Fruit fly (Drosophila melanogaster) whole organism, embryonic: ENCODE measurements around the gene Tctp.

ENCODE experiments used
- Antp ChIP-seq: fragments of 200-800 bp; sonication (Bioruptor generic); optimal IDR thresholded peaks from 3 replicates; lab custom pipeline; 2016; ENCODE audit warnings: missing biosample characterization, missing genetic modification characterization
- CG10431 ChIP-seq: fragments of 200-800 bp; sonication (Bioruptor generic); optimal IDR thresholded peaks from 3 replicates; lab custom pipeline; 2018; ENCODE audit warnings: missing biosample characterization, mild to moderate bottlenecking, missing genetic modification characterization
- CG11456 ChIP-seq: fragments of 200-800 bp; sonication (Bioruptor generic); IDR thresholded peaks from 3 replicates; pipeline ENCODE4 v1.3.6; 2022; ENCODE audit warnings: missing biosample characterization, missing genetic modification characterization
- CG11696 ChIP-seq: fragments of 200-800 bp; sonication (Bioruptor generic); IDR thresholded peaks from 2 replicates; pipeline ENCODE4 v1.3.6; 2022; ENCODE audit warnings: missing biosample characterization, missing genetic modification characterization
- CG12236 ChIP-seq: fragments of 200-800 bp; sonication (Bioruptor generic); optimal IDR thresholded peaks from 2 replicates; lab custom pipeline; 2016; ENCODE audit warnings: missing biosample characterization, missing genetic modification characterization
- CG1233 ChIP-seq: fragments of 200-800 bp; sonication (Bioruptor generic); optimal IDR thresholded peaks from 4 replicates; lab custom pipeline; 2018; ENCODE audit warnings: missing biosample characterization, mild to moderate bottlenecking, missing genetic modification characterization
- CG12744 ChIP-seq: fragments of 200-800 bp; sonication (Bioruptor generic); optimal IDR thresholded peaks from 2 replicates; lab custom pipeline; 2016; ENCODE audit warnings: missing biosample characterization, missing genetic modification characterization
- CG14710 ChIP-seq: fragments of 200-800 bp; sonication (Bioruptor generic); optimal IDR thresholded peaks from 3 replicates; lab custom pipeline; 2019; ENCODE audit warnings: missing biosample characterization, mild to moderate bottlenecking, missing genetic modification characterization, moderate library complexity
- CG15479 ChIP-seq: fragments of 200-800 bp; sonication (Bioruptor generic); optimal IDR thresholded peaks from 3 replicates; lab custom pipeline; 2019; ENCODE audit warnings: missing biosample characterization, mild to moderate bottlenecking, missing genetic modification characterization, moderate library complexity
- CG1603 ChIP-seq: fragments of 200-800 bp; sonication (Bioruptor generic); optimal IDR thresholded peaks from 2 replicates; lab custom pipeline; 2019; ENCODE audit warnings: missing biosample characterization, mild to moderate bottlenecking, missing genetic modification characterization, moderate library complexity
- CG1647 ChIP-seq: fragments of 200-800 bp; sonication (Bioruptor generic); optimal IDR thresholded peaks from 3 replicates; lab custom pipeline; 2016; ENCODE audit warnings: missing biosample characterization, missing genetic modification characterization
- CG2202 ChIP-seq: fragments of 200-800 bp; sonication (Bioruptor generic); optimal IDR thresholded peaks from 2 replicates; lab custom pipeline; 2018; ENCODE audit warnings: missing biosample characterization, mild to moderate bottlenecking, missing genetic modification characterization
- CG2678 ChIP-seq: fragments of 200-800 bp; sonication (Bioruptor generic); optimal IDR thresholded peaks from 3 replicates; lab custom pipeline; 2019; ENCODE audit warnings: missing biosample characterization, mild to moderate bottlenecking, missing genetic modification characterization, moderate library complexity
- CG4328 ChIP-seq: fragments of 200-800 bp; sonication (Bioruptor generic); optimal IDR thresholded peaks from 3 replicates; lab custom pipeline; 2017; ENCODE audit warnings: missing biosample characterization, missing genetic modification reagents, missing genetic modification characterization
- CG4707 ChIP-seq: fragments of 200-800 bp; sonication (Bioruptor generic); optimal IDR thresholded peaks from 2 replicates; lab custom pipeline; 2018; ENCODE audit warnings: missing biosample characterization, mild to moderate bottlenecking, missing genetic modification characterization, moderate library complexity
- CG7839 ChIP-seq: fragments of 200-800 bp; sonication (Bioruptor generic); optimal IDR thresholded peaks from 3 replicates; lab custom pipeline; 2018; ENCODE audit warnings: missing biosample characterization, mild to moderate bottlenecking, missing genetic modification characterization, moderate library complexity
- CG8924 ChIP-seq: fragments of 200-800 bp; optimal IDR thresholded peaks from 3 replicates; lab custom pipeline; 2019; ENCODE audit warnings: missing biosample characterization, mild to moderate bottlenecking, missing genetic modification characterization, moderate library complexity
- CG9817 ChIP-seq: fragments of 200-800 bp; sonication (Bioruptor generic); optimal IDR thresholded peaks from 2 replicates; lab custom pipeline; 2018; ENCODE audit warnings: missing biosample characterization, mild to moderate bottlenecking, missing genetic modification characterization, moderate library complexity
- CG9876 ChIP-seq: fragments of 200-800 bp; sonication (Bioruptor generic); optimal IDR thresholded peaks from 2 replicates; lab custom pipeline; 2016; ENCODE audit warnings: missing biosample characterization, missing genetic modification characterization
- E2f1 ChIP-seq: fragments of 200-800 bp; sonication (Bioruptor generic); IDR thresholded peaks from 2 replicates; pipeline ENCODE4 v1.3.6; 2022; ENCODE audit warnings: missing biosample characterization, missing genetic modification characterization
- E2f2 ChIP-seq: fragments of 200-800 bp; sonication (Bioruptor generic); IDR thresholded peaks from 2 replicates; pipeline ENCODE4 v1.3.6; 2022; ENCODE audit warnings: missing biosample characterization, missing genetic modification characterization
- Elba2 ChIP-seq: fragments of 200-800 bp; sonication (Bioruptor generic); optimal IDR thresholded peaks from 3 replicates; lab custom pipeline; 2016; ENCODE audit warnings: missing biosample characterization, missing genetic modification characterization
- Fer1 ChIP-seq: fragments of 200-800 bp; sonication (Bioruptor generic); optimal IDR thresholded peaks from 2 replicates; lab custom pipeline; 2017; ENCODE audit warnings: missing biosample characterization, mild to moderate bottlenecking, missing genetic modification characterization
- GATAe ChIP-seq: fragments of 200-800 bp; sonication (Bioruptor generic); conservative IDR thresholded peaks from 2 replicates; pipeline ENCODE4 v1.3.6; 2022; ENCODE audit warnings: missing biosample characterization, missing genetic modification characterization
- Gug ChIP-seq: fragments of 200-800 bp; sonication (Bioruptor generic); IDR thresholded peaks from 4 replicates; pipeline ENCODE4 v1.3.6; 2022; ENCODE audit warnings: missing biosample characterization, missing genetic modification characterization
- HLHmδ ChIP-seq: fragments of 200-800 bp; sonication (Bioruptor generic); optimal IDR thresholded peaks from 2 replicates; lab custom pipeline; 2018; ENCODE audit warnings: missing biosample characterization, mild to moderate bottlenecking, missing genetic modification characterization, moderate library complexity
- Hr78 ChIP-seq, 2 experiments: fragments of 200-800 bp in 1 of 2; fragments of >200 bp in 1 of 2; sonication (Bioruptor generic) in 1 of 2; optimal IDR thresholded peaks; 2 replicates each; lab custom pipeline; 2017 to 2019; ENCODE audit warnings: missing biosample characterization in 2 of 2, missing genetic modification characterization in 2 of 2, mild to moderate bottlenecking in 1 of 2, moderate library complexity in 1 of 2
- Jarid2 ChIP-seq: fragments of 200-800 bp; sonication (Bioruptor generic); optimal IDR thresholded peaks from 3 replicates; lab custom pipeline; 2017; ENCODE audit warnings: mild to moderate bottlenecking, missing biosample characterization, missing genetic modification reagents, missing genetic modification characterization
- Meics ChIP-seq: fragments of 200-800 bp; sonication (Bioruptor generic); optimal IDR thresholded peaks from 2 replicates; lab custom pipeline; 2017; ENCODE audit warnings: missing biosample characterization, mild to moderate bottlenecking, missing genetic modification characterization
- Pdp1 ChIP-seq, 2 experiments: fragments of 200-800 bp; sonication (Bioruptor generic); optimal IDR thresholded peaks; 3 replicates each; lab custom pipeline; 2016; ENCODE audit warnings: missing biosample characterization in 2 of 2, missing genetic modification characterization in 2 of 2, mild to moderate bottlenecking in 1 of 2, moderate library complexity in 1 of 2
- Ptx1 ChIP-seq: fragments of 200-800 bp; sonication (Bioruptor generic); IDR thresholded peaks from 2 replicates; pipeline ENCODE4 v1.3.6; 2022; ENCODE audit warnings: missing biosample characterization, missing genetic modification characterization
- Ravus ChIP-seq: fragments of 200-800 bp; sonication (Bioruptor generic); IDR thresholded peaks from 2 replicates; pipeline ENCODE4 v1.3.6; 2022; ENCODE audit warnings: missing biosample characterization, missing genetic modification characterization
- Sry-δ ChIP-seq: fragments of 200-800 bp; sonication (Bioruptor generic); optimal IDR thresholded peaks from 2 replicates; lab custom pipeline; 2016; ENCODE audit warnings: missing biosample characterization, missing genetic modification characterization
- Ssrp ChIP-seq: fragments of 200-800 bp; sonication (Bioruptor generic); optimal IDR thresholded peaks from 2 replicates; lab custom pipeline; 2018; ENCODE audit warnings: missing biosample characterization, mild to moderate bottlenecking, missing genetic modification characterization, moderate library complexity
- ac ChIP-seq: fragments of 200-800 bp; sonication (Bioruptor generic); optimal IDR thresholded peaks from 3 replicates; lab custom pipeline; 2017; ENCODE audit warnings: missing biosample characterization, mild to moderate bottlenecking, missing genetic modification characterization
- bbx ChIP-seq: fragments of 200-800 bp; sonication (Bioruptor generic); IDR thresholded peaks from 2 replicates; pipeline ENCODE4 v1.3.6; 2022; ENCODE audit warnings: missing biosample characterization, missing genetic modification characterization; ENCODE audit not compliant: partially characterized antibody
- dmrt11E ChIP-seq: fragments of 200-800 bp; sonication (Bioruptor generic); optimal IDR thresholded peaks from 3 replicates; lab custom pipeline; 2018; ENCODE audit warnings: missing biosample characterization, mild to moderate bottlenecking, missing genetic modification characterization, moderate library complexity
- ems ChIP-seq: fragments of 200-800 bp; sonication (Bioruptor generic); optimal IDR thresholded peaks from 3 replicates; lab custom pipeline; 2016; ENCODE audit warnings: missing biosample characterization, missing genetic modification characterization
- fd3F ChIP-seq: fragments of 200-800 bp; sonication (Bioruptor generic); optimal IDR thresholded peaks from 2 replicates; lab custom pipeline; 2018; ENCODE audit warnings: missing biosample characterization, mild to moderate bottlenecking, missing genetic modification characterization, moderate library complexity
- hkb ChIP-seq, 2 experiments: fragments of 200-800 bp in 1 of 2; fragments of >200 bp in 1 of 2; sonication (Bioruptor generic) in 1 of 2; IDR thresholded peaks in 1 of 2; optimal IDR thresholded peaks in 1 of 2; 2 replicates each; pipeline versions ENCODE4 v1.3.6 to Lab custom; 2017 to 2022; ENCODE audit warnings: missing biosample characterization in 1 of 2, missing genetic modification characterization in 1 of 2
- nau ChIP-seq: fragments of 200-800 bp; sonication (Bioruptor generic); optimal IDR thresholded peaks from 3 replicates; lab custom pipeline; 2017; ENCODE audit warnings: missing biosample characterization, mild to moderate bottlenecking, missing genetic modification characterization, missing genetic modification reagents
- otp ChIP-seq: fragments of 200-800 bp; sonication (Bioruptor generic); IDR thresholded peaks from 3 replicates; pipeline ENCODE4, ENCODE4 v1.3.6; 2022; ENCODE audit warnings: missing biosample characterization, missing genetic modification characterization
- ranshi ChIP-seq: fragments of 200-800 bp; sonication (Bioruptor generic); IDR thresholded peaks from 2 replicates; pipeline ENCODE4 v1.3.6; 2022; ENCODE audit warnings: missing biosample characterization, missing genetic modification characterization
- schlank ChIP-seq: fragments of 200-800 bp; sonication (Bioruptor generic); optimal IDR thresholded peaks from 2 replicates; lab custom pipeline; 2018; ENCODE audit warnings: missing biosample characterization, mild to moderate bottlenecking, missing genetic modification characterization
- sd ChIP-seq: fragments of 200-800 bp; sonication (Bioruptor generic); optimal IDR thresholded peaks from 3 replicates; lab custom pipeline; 2018; ENCODE audit warnings: missing biosample characterization, mild to moderate bottlenecking, missing genetic modification characterization, moderate library complexity
- sug ChIP-seq: fragments of 200-800 bp; optimal IDR thresholded peaks from 2 replicates; lab custom pipeline; 2019; ENCODE audit warnings: missing biosample characterization, mild to moderate bottlenecking, missing genetic modification characterization, moderate library complexity
- tll ChIP-seq, 2 experiments: fragments of 200-800 bp in 1 of 2; fragments of >200 bp in 1 of 2; sonication (Bioruptor generic) in 1 of 2; optimal IDR thresholded peaks; 2 replicates each; lab custom pipeline; 2017 to 2019; ENCODE audit warnings: missing biosample characterization in 2 of 2, missing genetic modification characterization in 2 of 2, mild to moderate bottlenecking in 1 of 2, moderate library complexity in 1 of 2
- tx ChIP-seq: fragments of 200-800 bp; sonication (Bioruptor generic); optimal IDR thresholded peaks from 2 replicates; lab custom pipeline; 2016; ENCODE audit warnings: missing biosample characterization, missing genetic modification characterization
- z ChIP-seq: fragments of 200-800 bp; sonication (Bioruptor generic); IDR thresholded peaks from 3 replicates; pipeline ENCODE4 v1.3.6; 2022; ENCODE audit warnings: missing biosample characterization, missing genetic modification characterization

The Tctp gene

DNA sequence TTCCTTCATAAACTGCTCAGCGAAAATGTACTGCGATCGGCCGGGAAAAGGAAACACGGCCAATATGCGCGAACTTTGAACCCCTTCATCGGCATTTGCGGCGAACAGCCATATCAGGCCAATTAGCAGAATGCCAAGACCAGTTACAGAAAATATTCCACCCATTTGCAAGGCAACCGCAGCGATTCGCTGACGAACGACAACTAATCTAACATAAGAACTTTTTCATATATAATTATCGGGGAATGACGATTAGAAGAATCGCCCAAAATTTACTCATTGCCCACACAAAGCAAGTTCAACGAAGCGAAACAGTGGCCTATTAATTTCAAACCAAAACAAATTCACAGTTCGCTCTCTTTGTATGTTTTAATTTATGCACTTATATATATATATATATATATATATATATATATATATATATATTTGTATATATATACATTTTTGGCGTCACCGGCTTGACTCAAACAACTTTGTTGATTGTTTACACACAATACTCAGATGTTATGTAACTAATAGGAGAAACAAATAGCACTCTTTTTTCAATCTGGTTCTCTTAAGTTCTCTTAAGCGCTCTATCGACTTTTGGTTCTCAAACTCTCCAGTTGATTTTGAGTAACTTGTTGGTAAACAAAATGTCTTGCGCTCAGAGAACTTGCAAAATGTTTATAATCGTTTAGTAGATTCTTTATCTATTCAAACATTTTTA is 37.4 kb upstream of the Tctp start, which contains the start of gene Ugt35A1:
Ugt35A1 (minus strand) TSS at position 205 of the 709 bp plus-strand sequence.
- TF ChIP-seq CG9876 (no peak), CG15479 (GFP tag; lab: Kevin White, UChicago) (no peak), sug (tag; lab: Kevin White, UChicago) (peak; percentile 28), GATAe (peak; percentile 44; the same call in 1 of the 2 replicates), fd3F (GFP tag; lab: Kevin White, UChicago) (no peak), E2f1 (no peak), nau (GFP tag; lab: Kevin White, UChicago) (no peak), tll (GFP tag; optimal IDR thresholded peaks at IDR 0.05; lab: Kevin White, UChicago) (no peak), CG9817 (tag; lab: Kevin White, UChicago) (no peak), Ssrp (no peak), ems (GFP tag; lab: Kevin White, UChicago) (no peak), bbx (GFP tag; lab: Robert Waterston, UW) (no peak), HLHmδ (GFP tag; lab: Kevin White, UChicago) (no peak), CG1603 (tag; lab: Kevin White, UChicago) (no peak), Hr78 (GFP tag; optimal IDR thresholded peaks at IDR 0.05; lab: Kevin White, UChicago) (peak in 1 of 2 experiments; percentile 1), schlank (no peak), tx (GFP tag; lab: Kevin White, UChicago) (no peak), sd (tag; lab: Kevin White, UChicago) (peak; percentile 66), ranshi (GFP tag; lab: Robert Waterston, UW) (no peak), dmrt11E (no peak), CG4707 (no peak), CG12744 (GFP tag; lab: Kevin White, UChicago) (no peak), z (peak; percentile 61; the same call in 2 of the 3 replicates), Ptx1 (GFP tag; lab: Robert Waterston, UW) (no peak), otp (GFP tag; lab: Robert Waterston, UW) (0 out of 3 replicates have a peak, but pooled peaks have one; percentile 12), CG12236 (no peak), Fer1 (GFP tag; lab: Kevin White, UChicago) (no peak), CG2678 (tag; lab: Kevin White, UChicago) (no peak), CG8924 (tag; lab: Kevin White, UChicago) (no peak), CG11456 (GFP tag; lab: Robert Waterston, UW) (no peak), Jarid2 (GFP tag; lab: Kevin White, UChicago) (peak; percentile 71), Sry-δ (GFP tag; lab: Kevin White, UChicago) (no peak), CG7839 (tag; lab: Kevin White, UChicago) (no peak), Meics (no peak), ac (GFP tag; lab: Kevin White, UChicago) (no peak), CG14710 (tag; lab: Kevin White, UChicago) (no peak), Ravus (GFP tag; lab: Robert Waterston, UW) (no peak), CG4328 (GFP tag; lab: Kevin White, UChicago) (no peak), CG10431 (GFP tag; lab: Kevin White, UChicago) (no peak), Antp (GFP tag; lab: Kevin White, UChicago) (no peak), CG2202 (tag; lab: Kevin White, UChicago) (no peak), CG1233 (GFP tag; lab: Kevin White, UChicago) (no peak), Elba2 (GFP tag; lab: Kevin White, UChicago) (no peak), CG11696 (GFP tag; lab: Robert Waterston, UW) (no peak), E2f2 (GFP tag; lab: Robert Waterston, UW) (no peak), Pdp1 (GFP tag; optimal IDR thresholded peaks at IDR 0.05; lab: Kevin White, UChicago) (peak in 1 of 2 experiments; percentile 92), hkb (optimal IDR thresholded peaks at IDR 0.05; lab: Kevin White, UChicago) (no peak), hkb (GFP tag; IDR thresholded peaks at IDR 0.05; lab: Robert Waterston, UW) (no peak), CG1647 (GFP tag; lab: Kevin White, UChicago) (no peak), Gug (GFP tag; lab: Robert Waterston, UW) (no peak)
